Worm (Caenorhabditis elegans) whole organism, mixed stage, embryonic: Measurements from ENCODE around the gene srbc-55.
"Not testable (repeated sequence)": the region's sequence is repeated elsewhere in the genome, so short reads cannot be mapped to it uniquely, and the experiment has no call there.

Experiments
- ceh-83 ChIP-seq: fragments of 200-800 bp; sonication (Bioruptor generic); optimal IDR thresholded peaks from 2 replicates; lab custom pipeline; 2018; ENCODE audit warnings: mild to moderate bottlenecking, missing genetic modification characterization, missing compliant biosample characterization
- cnd-1 ChIP-seq: fragments of 200-800 bp; sonication (Bioruptor generic); optimal IDR thresholded peaks from 2 replicates; lab custom pipeline; 2018; ENCODE audit warnings: mild to moderate bottlenecking, missing genetic modification characterization, missing compliant biosample characterization
- elt-3 ChIP-seq: fragments of 150-350 bp; optimal IDR thresholded peaks from 2 replicates; lab custom pipeline; 2014; ENCODE audit warnings: missing biosample characterization, missing genetic modification characterization
- lin-13 ChIP-seq: fragments of 150-350 bp; optimal IDR thresholded peaks from 2 replicates; lab custom pipeline; 2014; ENCODE audit warnings: missing biosample characterization, missing genetic modification characterization
- lsy-2 ChIP-seq: fragments of 150-350 bp; optimal IDR thresholded peaks from 2 replicates; lab custom pipeline; 2014; ENCODE audit warnings: missing biosample characterization, missing genetic modification characterization
- mls-2 ChIP-seq: sonication (generic microtip); optimal IDR thresholded peaks from 2 replicates; lab custom pipeline; 2016; ENCODE audit warnings: mild to moderate bottlenecking, missing genetic modification characterization, moderate library complexity, missing compliant biosample characterization
- nhr-12 ChIP-seq: fragments of 150-350 bp; optimal IDR thresholded peaks from 2 replicates; lab custom pipeline; 2014; ENCODE audit warnings: missing biosample characterization, missing genetic modification characterization
- nhr-2 ChIP-seq: fragments of 150-350 bp; optimal IDR thresholded peaks from 2 replicates; lab custom pipeline; 2014; ENCODE audit warnings: missing biosample characterization, missing genetic modification characterization
- nhr-28 ChIP-seq: fragments of 150-350 bp; optimal IDR thresholded peaks from 2 replicates; lab custom pipeline; 2014; ENCODE audit warnings: missing biosample characterization, missing genetic modification characterization
- pha-4 ChIP-seq: fragments of 150-350 bp; optimal IDR thresholded peaks from 2 replicates; lab custom pipeline; 2018; ENCODE audit warnings: missing biosample characterization, missing genetic modification reagents, missing genetic modification characterization
- sptf-1 ChIP-seq: sonication (generic microtip); optimal IDR thresholded peaks from 2 replicates; lab custom pipeline; 2017; ENCODE audit warnings: mild to moderate bottlenecking, missing genetic modification characterization, moderate library complexity, missing compliant biosample characterization
- unc-62 ChIP-seq: fragments of 150-350 bp; optimal IDR thresholded peaks from 2 replicates; lab custom pipeline; 2014; ENCODE audit warnings: missing biosample characterization, missing genetic modification reagents, missing genetic modification characterization
- ztf-11 ChIP-seq: fragments of 150-350 bp; optimal IDR thresholded peaks from 2 replicates; lab custom pipeline; 2014; ENCODE audit warnings: missing biosample characterization, missing genetic modification characterization

ce11 chrV:15803748-15804147, 26.1 kb downstream of the srbc-55 start, which contains the start of gene T26E4.18:
- not testable (repeated sequence) for TF ChIP-seq unc-62 (GFP tag; lab: Kevin White, UChicago); cnd-1 (tag; lab: Kevin White, UChicago); pha-4; nhr-28; ztf-11 (tag; lab: Kevin White, UChicago); lin-13; nhr-2 (tag; lab: Kevin White, UChicago); lsy-2 (tag; lab: Kevin White, UChicago); ceh-83 (GFP tag; lab: Kevin White, UChicago); sptf-1; elt-3 (tag; lab: Kevin White, UChicago); mls-2 (tag; lab: Kevin White, UChicago); nhr-12 (tag; lab: Kevin White, UChicago)
